Fruit fly (Drosophila melanogaster) whole organism, embryonic: ENCODE data around the gene Mzt1.
A peak's percentile ranks its signal among the peaks of the same experiment; 100 is the strongest.

Source experiments
- CG10543 ChIP-seq: fragments of 200-800 bp; sonication (Bioruptor generic); optimal IDR thresholded peaks from 3 replicates; lab custom pipeline; 2017; ENCODE audit warnings: missing biosample characterization, mild to moderate bottlenecking, missing genetic modification characterization, moderate library complexity
- CG11696 ChIP-seq: fragments of 200-800 bp; sonication (Bioruptor generic); IDR thresholded peaks from 2 replicates; pipeline ENCODE4 v1.3.6; 2022; ENCODE audit warnings: missing biosample characterization, missing genetic modification characterization
- CG14014 ChIP-seq: fragments of 200-800 bp; sonication (Bioruptor generic); IDR thresholded peaks from 2 replicates; pipeline ENCODE4 v1.3.6; 2022; ENCODE audit warnings: missing biosample characterization, missing genetic modification characterization
- CG14050 ChIP-seq: fragments of 200-800 bp; sonication (Bioruptor generic); IDR thresholded peaks from 3 replicates; pipeline ENCODE4 v1.3.6; 2022; ENCODE audit warnings: missing biosample characterization, missing genetic modification characterization
- CG15479 ChIP-seq: fragments of 200-800 bp; sonication (Bioruptor generic); optimal IDR thresholded peaks from 3 replicates; lab custom pipeline; 2019; ENCODE audit warnings: missing biosample characterization, mild to moderate bottlenecking, missing genetic modification characterization, moderate library complexity
- CG1647 ChIP-seq: fragments of 200-800 bp; sonication (Bioruptor generic); optimal IDR thresholded peaks from 3 replicates; lab custom pipeline; 2016; ENCODE audit warnings: missing biosample characterization, missing genetic modification characterization
- CG17568 ChIP-seq: fragments of 200-800 bp; sonication (Bioruptor generic); optimal IDR thresholded peaks from 2 replicates; lab custom pipeline; 2018; ENCODE audit warnings: missing biosample characterization, mild to moderate bottlenecking, missing genetic modification characterization, moderate library complexity
- CG17829 ChIP-seq: fragments of 200-800 bp; optimal IDR thresholded peaks from 2 replicates; lab custom pipeline; 2019; ENCODE audit warnings: missing biosample characterization, mild to moderate bottlenecking, missing genetic modification characterization, moderate library complexity
- CG30020 ChIP-seq: fragments of 200-800 bp; optimal IDR thresholded peaks from 2 replicates; lab custom pipeline; 2019; ENCODE audit warnings: missing biosample characterization, mild to moderate bottlenecking, missing genetic modification characterization, moderate library complexity
- CG32767 ChIP-seq: fragments of 200-800 bp; sonication (Bioruptor generic); IDR thresholded peaks from 2 replicates; pipeline ENCODE4 v1.3.6; 2022; ENCODE audit warnings: missing biosample characterization, missing genetic modification characterization
- CG4424 ChIP-seq: fragments of 200-800 bp; sonication (Bioruptor generic); optimal IDR thresholded peaks from 3 replicates; lab custom pipeline; 2016; ENCODE audit warnings: missing biosample characterization, missing genetic modification characterization
- CG6175 ChIP-seq: fragments of 200-800 bp; sonication (Bioruptor generic); IDR thresholded peaks from 3 replicates; pipeline ENCODE4 v1.3.6; 2022; ENCODE audit warnings: missing biosample characterization, missing genetic modification characterization
- CG7745 ChIP-seq: fragments of 200-800 bp; sonication (Bioruptor generic); optimal IDR thresholded peaks from 2 replicates; lab custom pipeline; 2018; ENCODE audit warnings: missing biosample characterization, mild to moderate bottlenecking, missing genetic modification characterization, moderate library complexity
- CG8478 ChIP-seq: fragments of >200 bp; optimal IDR thresholded peaks from 2 replicates; lab custom pipeline; 2018
- CG8924 ChIP-seq: fragments of 200-800 bp; optimal IDR thresholded peaks from 3 replicates; lab custom pipeline; 2019; ENCODE audit warnings: missing biosample characterization, mild to moderate bottlenecking, missing genetic modification characterization, moderate library complexity
- Doc2 ChIP-seq: fragments of 200-800 bp; sonication (Bioruptor generic); IDR thresholded peaks from 2 replicates; pipeline ENCODE4 v1.3.6; 2022; ENCODE audit warnings: missing biosample characterization, missing genetic modification characterization
- Doc3 ChIP-seq: fragments of 200-800 bp; sonication (Bioruptor generic); IDR thresholded peaks from 3 replicates; pipeline ENCODE4 v1.3.6; 2022; ENCODE audit warnings: missing biosample characterization, missing genetic modification characterization; ENCODE audit not compliant: partially characterized antibody
- HLHmδ ChIP-seq: fragments of 200-800 bp; sonication (Bioruptor generic); optimal IDR thresholded peaks from 2 replicates; lab custom pipeline; 2018; ENCODE audit warnings: missing biosample characterization, mild to moderate bottlenecking, missing genetic modification characterization, moderate library complexity
- NC2α ChIP-seq: fragments of 200-800 bp; sonication (Bioruptor generic); optimal IDR thresholded peaks from 2 replicates; lab custom pipeline; 2016; ENCODE audit warnings: missing biosample characterization, missing genetic modification characterization
- NFAT ChIP-seq: fragments of 200-800 bp; sonication (Bioruptor generic); IDR thresholded peaks from 2 replicates; pipeline ENCODE4 v1.3.6; 2022; ENCODE audit warnings: missing biosample characterization, missing genetic modification characterization
- NK7.1 ChIP-seq: fragments of 200-800 bp; sonication (Bioruptor generic); optimal IDR thresholded peaks from 3 replicates; lab custom pipeline; 2016; ENCODE audit warnings: missing biosample characterization, missing genetic modification characterization
- NfI ChIP-seq: fragments of 200-800 bp; sonication (Bioruptor generic); optimal IDR thresholded peaks from 3 replicates; lab custom pipeline; 2018; ENCODE audit warnings: missing biosample characterization, mild to moderate bottlenecking, missing genetic modification characterization, moderate library complexity
- Sin3A ChIP-seq: fragments of >200 bp; optimal IDR thresholded peaks from 2 replicates; lab custom pipeline; 2018
- TFAM ChIP-seq: fragments of 200-800 bp; sonication (Bioruptor generic); optimal IDR thresholded peaks from 2 replicates; lab custom pipeline; 2017; ENCODE audit warnings: missing biosample characterization, missing genetic modification characterization, inconsistent platforms
- Taf1 ChIP-seq: fragments of 200-800 bp; sonication (Bioruptor generic); IDR thresholded peaks from 2 replicates; pipeline ENCODE4 v1.3.6; 2022; ENCODE audit warnings: missing biosample characterization, missing genetic modification characterization
- Vsx1 ChIP-seq: fragments of 200-800 bp; sonication (Bioruptor generic); optimal IDR thresholded peaks from 2 replicates; lab custom pipeline; 2017; ENCODE audit warnings: missing biosample characterization, mild to moderate bottlenecking, missing genetic modification characterization, missing genetic modification reagents
- ara ChIP-seq: fragments of 200-800 bp; sonication (Bioruptor generic); IDR thresholded peaks from 2 replicates; pipeline ENCODE4 v1.3.6; 2022; ENCODE audit warnings: missing biosample characterization, missing genetic modification characterization
- ase ChIP-seq: fragments of 200-800 bp; sonication (Bioruptor generic); IDR thresholded peaks from 3 replicates; pipeline ENCODE4 v1.3.6; 2022; ENCODE audit warnings: missing biosample characterization, missing genetic modification characterization
- ash1 ChIP-seq: fragments of 200-800 bp; sonication (Bioruptor generic); optimal IDR thresholded peaks from 2 replicates; lab custom pipeline; 2018; ENCODE audit warnings: missing biosample characterization, mild to moderate bottlenecking, missing genetic modification characterization
- cas ChIP-seq: fragments of 200-800 bp; sonication (Bioruptor generic); IDR thresholded peaks from 2 replicates; pipeline ENCODE4 v1.3.6; 2022; ENCODE audit warnings: missing biosample characterization, missing genetic modification characterization
- crp ChIP-seq, 2 experiments: fragments of 200-800 bp; sonication (Bioruptor generic); optimal IDR thresholded peaks; 2 replicates in 1 of 2; 3 replicates in 1 of 2; lab custom pipeline; 2017; ENCODE audit warnings: missing biosample characterization in 2 of 2, missing genetic modification characterization in 2 of 2, mild to moderate bottlenecking in 1 of 2, moderate library complexity in 1 of 2
- cwo ChIP-seq: fragments of 200-800 bp; sonication (Bioruptor generic); optimal IDR thresholded peaks from 3 replicates; lab custom pipeline; 2017; ENCODE audit warnings: missing biosample characterization, missing genetic modification characterization, mild to moderate bottlenecking, moderate library complexity, missing genetic modification reagents
- disco-r ChIP-seq: fragments of 200-800 bp; sonication (Bioruptor generic); optimal IDR thresholded peaks from 2 replicates; lab custom pipeline; 2016; ENCODE audit warnings: missing biosample characterization, missing genetic modification characterization
- dm ChIP-seq: fragments of 200-800 bp; sonication (Bioruptor generic); optimal IDR thresholded peaks from 3 replicates; lab custom pipeline; 2016; ENCODE audit warnings: missing biosample characterization, missing genetic modification characterization
- ems ChIP-seq: fragments of 200-800 bp; sonication (Bioruptor generic); optimal IDR thresholded peaks from 3 replicates; lab custom pipeline; 2016; ENCODE audit warnings: missing biosample characterization, missing genetic modification characterization
- ftz-f1 ChIP-seq: fragments of 200-800 bp; sonication (Bioruptor generic); optimal IDR thresholded peaks from 2 replicates; lab custom pipeline; 2016; ENCODE audit warnings: missing biosample characterization, missing genetic modification characterization
- grn ChIP-seq: fragments of 200-800 bp; sonication (Bioruptor generic); optimal IDR thresholded peaks from 3 replicates; lab custom pipeline; 2017; ENCODE audit warnings: missing biosample characterization, missing genetic modification characterization
- gro ChIP-seq: fragments of 200-800 bp; sonication (Bioruptor generic); optimal IDR thresholded peaks from 2 replicates; lab custom pipeline; 2016; ENCODE audit warnings: missing biosample characterization, missing genetic modification characterization
- insv ChIP-seq, 2 experiments: fragments of 200-800 bp; sonication (Bioruptor generic); optimal IDR thresholded peaks; 3 replicates each; lab custom pipeline; 2016 to 2018; ENCODE audit warnings: missing biosample characterization in 2 of 2, missing genetic modification characterization in 2 of 2
- kah ChIP-seq: fragments of 200-800 bp; sonication (Bioruptor generic); optimal IDR thresholded peaks from 2 replicates; lab custom pipeline; 2018; ENCODE audit warnings: missing biosample characterization, mild to moderate bottlenecking, missing genetic modification characterization
- lola ChIP-seq, 3 experiments: fragments of >200 bp in 2 of 3; fragments of 200-800 bp in 1 of 3; sonication (Bioruptor generic) in 1 of 3; optimal IDR thresholded peaks; 2 replicates each; lab custom pipeline; 2017 to 2019; ENCODE audit warnings: missing biosample characterization in 3 of 3, missing genetic modification characterization in 3 of 3, mild to moderate bottlenecking in 1 of 3, moderate library complexity in 1 of 3
- pfk ChIP-seq: fragments of 200-800 bp; sonication (Bioruptor generic); optimal IDR thresholded peaks from 2 replicates; lab custom pipeline; 2018; ENCODE audit warnings: missing biosample characterization, mild to moderate bottlenecking, missing genetic modification characterization, moderate library complexity
- pho ChIP-seq: fragments of 200-800 bp; sonication (Bioruptor generic); optimal IDR thresholded peaks from 2 replicates; lab custom pipeline; 2016; ENCODE audit warnings: missing biosample characterization, missing genetic modification characterization
- pros ChIP-seq: fragments of 200-800 bp; sonication (Bioruptor generic); optimal IDR thresholded peaks from 3 replicates; lab custom pipeline; 2019; ENCODE audit warnings: missing biosample characterization, mild to moderate bottlenecking, missing genetic modification characterization, moderate library complexity
- pzg ChIP-seq: fragments of 200-800 bp; sonication (Bioruptor generic); optimal IDR thresholded peaks from 3 replicates; lab custom pipeline; 2018; ENCODE audit warnings: missing biosample characterization, mild to moderate bottlenecking, missing genetic modification characterization, moderate library complexity
- sens ChIP-seq: fragments of 200-800 bp; sonication (Bioruptor generic); peaks from one replicate; lab custom pipeline; 2016; ENCODE audit warnings: missing biosample characterization, missing genetic modification characterization
- so ChIP-seq: fragments of 200-800 bp; sonication (Bioruptor generic); IDR thresholded peaks from 3 replicates; pipeline ENCODE4 v1.3.6; 2022; ENCODE audit warnings: missing biosample characterization, missing genetic modification characterization
- tna ChIP-seq: fragments of 200-800 bp; sonication (Bioruptor generic); IDR thresholded peaks from 2 replicates; pipeline ENCODE4 v1.3.6; 2022; ENCODE audit warnings: missing biosample characterization, missing genetic modification characterization; ENCODE audit not compliant: partially characterized antibody
- toy ChIP-seq: fragments of 200-800 bp; sonication (Bioruptor generic); IDR thresholded peaks from 2 replicates; pipeline ENCODE4 v1.3.6; 2022; ENCODE audit warnings: missing biosample characterization, missing genetic modification characterization
- twi ChIP-seq: fragments of 200-800 bp; optimal IDR thresholded peaks from 2 replicates; lab custom pipeline; 2019; ENCODE audit warnings: missing biosample characterization, mild to moderate bottlenecking, missing genetic modification characterization, moderate library complexity
- vnd ChIP-seq: fragments of 200-800 bp; sonication (Bioruptor generic); IDR thresholded peaks from 3 replicates; pipeline ENCODE4 v1.3.6; 2022; ENCODE audit warnings: missing biosample characterization, missing genetic modification characterization; ENCODE audit not compliant: partially characterized antibody
- zfh2 ChIP-seq: fragments of 200-800 bp; sonication (Bioruptor generic); optimal IDR thresholded peaks from 2 replicates; lab custom pipeline; 2016; ENCODE audit warnings: missing biosample characterization, missing genetic modification characterization

The Mzt1 gene

DNA sequence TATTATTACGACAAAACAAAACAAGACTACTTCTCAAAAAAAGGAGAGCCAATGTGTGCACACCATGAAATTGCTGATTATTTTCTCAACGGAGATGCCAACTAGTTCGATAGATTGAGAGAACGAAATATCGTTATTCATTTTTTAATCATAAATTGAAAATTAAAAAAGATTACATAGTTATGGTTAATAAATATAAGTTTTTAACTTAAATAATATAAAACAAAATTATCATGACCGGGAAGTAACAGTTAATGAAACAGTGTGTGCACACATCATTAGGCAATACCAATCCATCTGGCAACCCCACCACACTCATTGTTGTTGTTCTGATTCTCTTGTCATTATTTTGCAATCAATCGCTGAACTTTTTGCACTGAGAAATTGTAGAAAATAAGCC lies 17.2 kb upstream of the Mzt1 start, which contains the start of the genes CG1317 and CG8993 (continued):
- TF ChIP-seq pho (GFP tag; lab: Kevin White, UChicago), result no peak
- no peak for TF ChIP-seq CG15479 (GFP tag; lab: Kevin White, UChicago)
- TF ChIP-seq dm, result no peak
- no peak for TF ChIP-seq CG7745 (tag; lab: Kevin White, UChicago)
- TF ChIP-seq ash1 (GFP tag; lab: Kevin White, UChicago), result no peak
- TF ChIP-seq NFAT (GFP tag; lab: Robert Waterston, UW), result no peak
- TF ChIP-seq insv (GFP tag; optimal IDR thresholded peaks at IDR 0.05; lab: Kevin White, UChicago), result peak in 1 of 2 experiments; percentile 1
- TF ChIP-seq kah (GFP tag; lab: Kevin White, UChicago), result no peak
- TF ChIP-seq CG14050 (GFP tag; lab: Robert Waterston, UW), result no peak
- TF ChIP-seq Vsx1 (GFP tag; lab: Kevin White, UChicago), result no peak
- TF ChIP-seq Taf1 (GFP tag; lab: Robert Waterston, UW), result peak; percentile 26; the same call in 1 of the 2 replicates
- TF ChIP-seq twi, result peak; percentile 8
- no peak for TF ChIP-seq gro (GFP tag; lab: Kevin White, UChicago)
- no peak for TF ChIP-seq TFAM (GFP tag; lab: Kevin White, UChicago)
- 0 out of 3 replicates have a peak, but pooled peaks have one; percentile 55 for TF ChIP-seq vnd (GFP tag; lab: Robert Waterston, UW)
- TF ChIP-seq ase (GFP tag; lab: Robert Waterston, UW), result peak; percentile 30; the same call in 1 of the 3 replicates
- TF ChIP-seq NC2α, result no peak
- no peak for TF ChIP-seq so (GFP tag; lab: Robert Waterston, UW)
- peak; percentile 45 for TF ChIP-seq grn (GFP tag; lab: Kevin White, UChicago)
- TF ChIP-seq pzg (GFP tag; lab: Kevin White, UChicago), result peak; percentile 63
- peak; percentile 49; the same call in 2 of the 3 replicates for TF ChIP-seq Doc3 (GFP tag; lab: Robert Waterston, UW)
- TF ChIP-seq CG8924 (tag; lab: Kevin White, UChicago), result peak; percentile 54
- no peak for TF ChIP-seq ara
- TF ChIP-seq CG14014 (GFP tag; lab: Robert Waterston, UW), result peak; percentile 41; the same call in 1 of the 2 replicates
- TF ChIP-seq CG17568 (GFP tag; lab: Kevin White, UChicago), result no peak
- TF ChIP-seq Doc2 (GFP tag; lab: Robert Waterston, UW), result no peak
- TF ChIP-seq ems, result no peak
- TF ChIP-seq HLHmδ (GFP tag; lab: Kevin White, UChicago), result no peak
- TF ChIP-seq CG11696 (GFP tag; lab: Robert Waterston, UW), result no peak
- no peak for TF ChIP-seq disco-r
- TF ChIP-seq Sin3A (lab: Kevin White, UChicago), result peak; percentile 13
- TF ChIP-seq NfI (GFP tag; lab: Kevin White, UChicago), result peak; percentile 54
- TF ChIP-seq zfh2 (GFP tag; lab: Kevin White, UChicago), result no peak
- no peak for TF ChIP-seq toy (GFP tag; lab: Robert Waterston, UW)
- peak; percentile 40 for TF ChIP-seq sens (GFP tag; lab: Kevin White, UChicago)
- TF ChIP-seq NK7.1 (GFP tag; lab: Kevin White, UChicago), result no peak
- peak; percentile 42 for TF ChIP-seq CG10543 (GFP tag; lab: Kevin White, UChicago)
- peak in 1 of 3 experiments; percentile 50 for TF ChIP-seq lola (GFP tag; optimal IDR thresholded peaks at IDR 0.05; lab: Kevin White, UChicago)
- no peak for TF ChIP-seq pfk (GFP tag; lab: Kevin White, UChicago)
- TF ChIP-seq CG4424, result peak; percentile 57
- TF ChIP-seq tna (GFP tag; lab: Robert Waterston, UW), result no peak
- no peak for TF ChIP-seq ftz-f1 (GFP tag; lab: Kevin White, UChicago)
- TF ChIP-seq CG32767 (GFP tag; lab: Robert Waterston, UW), result 0 out of 2 replicates have a peak, but pooled peaks have one; percentile 21
- TF ChIP-seq CG6175 (GFP tag; lab: Robert Waterston, UW), result no peak
- no peak for TF ChIP-seq cas (GFP tag; lab: Robert Waterston, UW)
- no peak for TF ChIP-seq CG1647 (GFP tag; lab: Kevin White, UChicago)
- peak; percentile 55 for TF ChIP-seq CG30020 (tag; lab: Kevin White, UChicago)
- no peak for TF ChIP-seq cwo (GFP tag; lab: Kevin White, UChicago)
- peak in 1 of 2 experiments; percentile 46 for TF ChIP-seq crp (GFP tag; optimal IDR thresholded peaks at IDR 0.05; lab: Kevin White, UChicago)
- TF ChIP-seq pros, result no peak
- TF ChIP-seq CG8478, result no peak
- peak; percentile 80 for TF ChIP-seq CG17829 (tag; lab: Kevin White, UChicago)
